Worm (Caenorhabditis elegans): ENCODE measurements around the gene col-166.

DNA sequence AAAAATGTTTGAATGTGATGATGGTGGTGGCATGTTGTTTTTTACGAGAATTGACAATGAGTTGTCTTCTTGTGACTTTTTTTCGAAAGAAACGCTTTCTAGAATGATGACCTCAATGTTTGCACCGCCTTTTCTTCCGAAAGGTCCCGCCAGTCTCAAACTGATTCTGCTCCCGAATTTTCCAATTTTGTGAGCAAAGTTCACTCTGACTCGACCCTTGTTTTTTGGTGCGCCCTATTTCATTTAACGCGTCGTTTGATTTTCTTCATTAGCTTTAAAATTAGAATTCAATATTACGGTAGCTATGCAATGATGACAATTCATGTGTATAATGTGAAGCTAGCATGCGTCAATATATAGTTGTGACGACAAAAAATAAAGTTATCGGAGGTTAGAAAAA is 49.1 kb upstream of the col-166 start, which contains the start of gene lite-1:
- TF ChIP-seq him-1 (tag; optimal IDR thresholded peaks at IDR 0.05) (no peak), dao-5 (tag; optimal IDR thresholded peaks at IDR 0.05) (no peak), W03F9.2 (tag; optimal IDR thresholded peaks at IDR 0.05) (no peak)

Data from whole organism, L4/young adult.